Fruit fly (Drosophila melanogaster): ENCODE measurements around the gene GluProRS.

The GluProRS gene

dm6 chr3R:23933684-23934575 lies 24.3 kb downstream of the GluProRS start, which contains the start of gene CG5854:
Gene CG5854 (plus strand): TSS chr3R:23933912.
- TF ChIP-seq CG4496 (GFP tag; IDR thresholded peaks at IDR 0.05), result peak; percentile 99
- peak; percentile 92 for TF ChIP-seq CG17806 (tag; optimal IDR thresholded peaks at IDR 0.05)
- peak; percentile 95 for TF ChIP-seq Snoo (tag; optimal IDR thresholded peaks at IDR 0.05)
- peak; percentile 83 for TF ChIP-seq CG10348 (GFP tag; IDR thresholded peaks at IDR 0.05)
- peak; percentile 99 for TF ChIP-seq Ets98B (GFP tag; IDR thresholded peaks at IDR 0.05)
- peak; percentile 98 for TF ChIP-seq EcR (GFP tag; optimal IDR thresholded peaks at IDR 0.05)
- TF ChIP-seq CG14655 (GFP tag; optimal IDR thresholded peaks at IDR 0.05), result peak; percentile 98
- peak; percentile 95 for TF ChIP-seq CG34367 (tag; optimal IDR thresholded peaks at IDR 0.05)
- peak; percentile 94 for TF ChIP-seq rn (GFP tag; IDR thresholded peaks at IDR 0.05)
- peak; percentile 91 for TF ChIP-seq CG9948 (tag; optimal IDR thresholded peaks at IDR 0.05)
- no peak for TF ChIP-seq D1 (tag; optimal IDR thresholded peaks at IDR 0.05)
- peak; percentile 98 for TF ChIP-seq CG12605 (GFP tag; IDR thresholded peaks at IDR 0.05)
- TF ChIP-seq Pif1A (GFP tag; optimal IDR thresholded peaks at IDR 0.05), result peak; percentile 98
- peak; percentile 97 for TF ChIP-seq Pif1B (GFP tag; optimal IDR thresholded peaks at IDR 0.05)
- peak; percentile 93 for TF ChIP-seq CG13204 (GFP tag; optimal IDR thresholded peaks at IDR 0.05)
- TF ChIP-seq gl (tag; optimal IDR thresholded peaks at IDR 0.05), result peak; percentile 93
- TF ChIP-seq CG32121 (GFP tag; IDR thresholded peaks at IDR 0.05), result peak; percentile 96
- TF ChIP-seq CG15710 (tag; optimal IDR thresholded peaks at IDR 0.05), result peak; percentile 96
- TF ChIP-seq CG8159 (tag; optimal IDR thresholded peaks at IDR 0.05), result peak; percentile 96
- TF ChIP-seq CG8301 (tag; optimal IDR thresholded peaks at IDR 0.05), result peak; percentile 96
- peak; percentile 99 for TF ChIP-seq fd96Ca (GFP tag; IDR thresholded peaks at IDR 0.05)

- TF ChIP-seq D1 (tag; optimal IDR thresholded peaks at IDR 0.05) (no peak), Ets98B (GFP tag; IDR thresholded peaks at IDR 0.05) (no peak), Pif1A (GFP tag; optimal IDR thresholded peaks at IDR 0.05) (no peak), CG13204 (GFP tag; optimal IDR thresholded peaks at IDR 0.05) (no peak), CG9948 (tag; optimal IDR thresholded peaks at IDR 0.05) (no peak), CG10348 (GFP tag; IDR thresholded peaks at IDR 0.05) (no peak), gl (tag; optimal IDR thresholded peaks at IDR 0.05) (no peak), CG12605 (GFP tag; IDR thresholded peaks at IDR 0.05) (no peak), fd96Ca (GFP tag; IDR thresholded peaks at IDR 0.05) (no peak), CG32121 (GFP tag; IDR thresholded peaks at IDR 0.05) (no peak), CG15710 (tag; optimal IDR thresholded peaks at IDR 0.05) (no peak)
Observed at dm6 chr3R:23933430-23933683, 24.8 kb downstream of the GluProRS start, which contains the start of gene RpS19b. Gene RpS19b (minus strand): TSS chr3R:23933530.

dm6 chr3R:23931095-23931728 lies 27.0 kb downstream of the GluProRS start, which contains the start of the genes Rpt2 and CG13599:
Gene Rpt2 (minus strand): TSS chr3R:23931558.
Gene CG13599 (plus strand): TSS chr3R:23931639.
- TF ChIP-seq EcR (GFP tag; optimal IDR thresholded peaks at IDR 0.05) (peak; percentile 18), fd96Ca (GFP tag; IDR thresholded peaks at IDR 0.05) (no peak)

- TF ChIP-seq fd96Ca (GFP tag; IDR thresholded peaks at IDR 0.05) (no peak), Snoo (tag; optimal IDR thresholded peaks at IDR 0.05) (peak; percentile 4), rn (GFP tag; IDR thresholded peaks at IDR 0.05) (no peak), CG4496 (GFP tag; IDR thresholded peaks at IDR 0.05) (no peak), CG8301 (tag; optimal IDR thresholded peaks at IDR 0.05) (no peak)
Observed at dm6 chr3R:23928950-23929602, 29.1 kb downstream of the GluProRS start, which contains the start of the genes CG43998, CG43999 and CG31142. Gene CG43998 (minus strand): TSS chr3R:23929000. Gene CG43999 (minus strand): TSS chr3R:23929000. Gene CG31142 (plus strand): TSS chr3R:23929243.

dm6 chr3R:23927429-23927828 lies 30.8 kb downstream of the GluProRS start, which contains the start of gene CG13601:
Gene CG13601 (minus strand): TSS chr3R:23927634.
- TF ChIP-seq gl (tag; optimal IDR thresholded peaks at IDR 0.05) (no peak), CG4496 (GFP tag; IDR thresholded peaks at IDR 0.05) (0 out of 3 replicates have a peak, but pooled peaks have one; percentile 24)

dm6 chr3R:23924200-23924599 lies 34.0 kb downstream of the GluProRS start, which contains the start of gene Ndc1:
Gene Ndc1 (plus strand): TSS chr3R:23924399.
- TF ChIP-seq D1 (tag; optimal IDR thresholded peaks at IDR 0.05) (no peak), fd96Ca (GFP tag; IDR thresholded peaks at IDR 0.05) (no peak), CG9948 (tag; optimal IDR thresholded peaks at IDR 0.05) (no peak), EcR (GFP tag; optimal IDR thresholded peaks at IDR 0.05) (no peak), CG4496 (GFP tag; IDR thresholded peaks at IDR 0.05) (no peak), CG32121 (GFP tag; IDR thresholded peaks at IDR 0.05) (no peak), Pif1B (GFP tag; optimal IDR thresholded peaks at IDR 0.05) (no peak), CG15710 (tag; optimal IDR thresholded peaks at IDR 0.05) (no peak)

Measured in whole organism, pupa.